Worm (Caenorhabditis elegans): ENCODE results near the gene ZC412.3.

DNA sequence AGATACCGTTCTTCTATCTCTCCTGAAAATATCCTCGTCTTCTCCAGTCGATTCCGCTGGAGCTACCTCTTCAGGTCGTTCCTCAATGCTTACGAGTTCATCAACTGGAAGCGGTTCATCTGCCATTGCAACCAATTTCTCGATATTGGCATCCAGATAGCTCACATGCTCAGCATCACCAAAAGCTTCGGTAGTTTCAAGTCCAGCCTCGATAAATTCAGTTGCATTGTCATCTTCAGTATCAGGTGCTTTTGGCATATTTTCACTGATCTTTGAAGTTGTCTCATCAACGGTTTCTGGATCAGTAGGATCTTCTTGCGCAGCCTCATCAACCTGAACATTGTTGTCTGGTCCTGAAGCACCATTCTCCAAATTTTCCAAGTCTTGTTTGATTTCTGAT lies 29.7 kb downstream of the ZC412.3 start:
- TF ChIP-seq ceh-82 (tag; optimal IDR thresholded peaks at IDR 0.05) = no peak
- no peak for TF ChIP-seq mdl-1 (tag; optimal IDR thresholded peaks at IDR 0.05)
- TF ChIP-seq lsy-2 (tag; optimal IDR thresholded peaks at IDR 0.05) = no peak
- TF ChIP-seq nhr-77 (tag; optimal IDR thresholded peaks at IDR 0.05) = no peak
- no peak for TF ChIP-seq lin-39 (tag; optimal IDR thresholded peaks at IDR 0.05)
- no peak for TF ChIP-seq nhr-10 (tag; optimal IDR thresholded peaks at IDR 0.05)
- TF ChIP-seq ztf-11 (tag; optimal IDR thresholded peaks at IDR 0.05) = no peak
- no peak for TF ChIP-seq ama-1 (optimal IDR thresholded peaks at IDR 0.05)
- no peak for TF ChIP-seq crh-2 (tag; optimal IDR thresholded peaks at IDR 0.05)
- no peak for TF ChIP-seq nhr-237 (tag; optimal IDR thresholded peaks at IDR 0.05)
- TF ChIP-seq nhr-12 (tag; optimal IDR thresholded peaks at IDR 0.05) = no peak
